Fruit fly (Drosophila melanogaster): ENCODE results near the gene CG3982.

The CG3982 gene

dm6 chr3L:9377198-9378035 lies 39.8 kb downstream of the CG3982 start, which contains the start of gene Hsp26 (continued):
- TF ChIP-seq BEAF-32 (GFP tag; optimal IDR thresholded peaks at IDR 0.05), result no peak
- no peak; the same call in 1 of the 2 replicates for TF ChIP-seq bbx (GFP tag; IDR thresholded peaks at IDR 0.05; ENCODE audit: partially characterized antibody)
- TF ChIP-seq slbo (GFP tag; IDR thresholded peaks at IDR 0.05), result peak; percentile 85
- peak; percentile 61 for TF ChIP-seq CG1603 (tag; optimal IDR thresholded peaks at IDR 0.05)
- TF ChIP-seq sc (optimal IDR thresholded peaks at IDR 0.05), result no peak
- peak; percentile 72 for TF ChIP-seq sc (GFP tag; optimal IDR thresholded peaks at IDR 0.05)
- TF ChIP-seq CG4820 (GFP tag; optimal IDR thresholded peaks at IDR 0.05), result peak; percentile 67
- peak; percentile 84 for TF ChIP-seq bcd (GFP tag; optimal IDR thresholded peaks at IDR 0.05)
- peak; percentile 67 for TF ChIP-seq fd3F (GFP tag; optimal IDR thresholded peaks at IDR 0.05)
- peak; percentile 84 for TF ChIP-seq Ada2b (GFP tag; IDR thresholded peaks at IDR 0.05)
- TF ChIP-seq so (GFP tag; IDR thresholded peaks at IDR 0.05), result peak; percentile 92
- peak; percentile 46 for TF ChIP-seq CG6683 (GFP tag; optimal IDR thresholded peaks at IDR 0.05)
- no peak; the same call in 1 of the 2 replicates for TF ChIP-seq klu (GFP tag; IDR thresholded peaks at IDR 0.05)
- no peak for TF ChIP-seq fru (optimal IDR thresholded peaks at IDR 0.05)
- peak; percentile 91 for TF ChIP-seq lab (GFP tag; optimal IDR thresholded peaks at IDR 0.05)
- peak; percentile 96 for TF ChIP-seq CG3163 (GFP tag; optimal IDR thresholded peaks at IDR 0.05)
- TF ChIP-seq CG14860 (GFP tag; IDR thresholded peaks at IDR 0.05; ENCODE audit: partially characterized antibody), result no peak
- TF ChIP-seq Hand (GFP tag; optimal IDR thresholded peaks at IDR 0.05), result peak; percentile 87
- peak; percentile 59 for TF ChIP-seq sd (tag; optimal IDR thresholded peaks at IDR 0.05)
- peak; percentile 65 for TF ChIP-seq CG11696 (GFP tag; IDR thresholded peaks at IDR 0.05)
- peak; percentile 42 for TF ChIP-seq ERR (GFP tag; optimal IDR thresholded peaks at IDR 0.05)
- TF ChIP-seq usp (GFP tag; optimal IDR thresholded peaks at IDR 0.05), result no peak
- peak; percentile 69 for TF ChIP-seq repo (GFP tag; optimal IDR thresholded peaks at IDR 0.05)
- TF ChIP-seq pum (GFP tag; optimal IDR thresholded peaks at IDR 0.05), result peak; percentile 81
- peak; percentile 89 for TF ChIP-seq lilli (GFP tag; optimal IDR thresholded peaks at IDR 0.05)
- no peak for TF ChIP-seq sr (GFP tag; IDR thresholded peaks at IDR 0.05)
- no peak for TF ChIP-seq TFAM (GFP tag; optimal IDR thresholded peaks at IDR 0.05)
- TF ChIP-seq Hr51 (GFP tag; optimal IDR thresholded peaks at IDR 0.05), result peak; percentile 48 to 89
- peak; percentile 71 for TF ChIP-seq CrebB (tag; optimal IDR thresholded peaks at IDR 0.05)
- TF ChIP-seq rib (GFP tag; IDR thresholded peaks at IDR 0.05), result peak; percentile 75
- TF ChIP-seq dmrt11E (tag; optimal IDR thresholded peaks at IDR 0.05), result peak; percentile 30
- peak; percentile 58 for TF ChIP-seq gcm2 (GFP tag; optimal IDR thresholded peaks at IDR 0.05)
- peak; percentile 53 for TF ChIP-seq sug (tag; optimal IDR thresholded peaks at IDR 0.05)
- peak; percentile 87 for TF ChIP-seq gcm (GFP tag; optimal IDR thresholded peaks at IDR 0.05)
- peak; percentile 27 for TF ChIP-seq CG17802 (tag; optimal IDR thresholded peaks at IDR 0.05)
- TF ChIP-seq stc (GFP tag; IDR thresholded peaks at IDR 0.05), result peak; percentile 92
- TF ChIP-seq HHEX (GFP tag; optimal IDR thresholded peaks at IDR 0.05), result peak; percentile 72
- no peak for TF ChIP-seq amos (GFP tag; IDR thresholded peaks at IDR 0.05; ENCODE audit: partially characterized antibody)
- peak; percentile 70 for TF ChIP-seq NK7.1 (GFP tag; optimal IDR thresholded peaks at IDR 0.05)
- peak; percentile 75 to 82 for TF ChIP-seq Pdp1 (GFP tag; optimal IDR thresholded peaks at IDR 0.05)
- TF ChIP-seq tio (GFP tag; optimal IDR thresholded peaks at IDR 0.05), result peak; percentile 72
- TF ChIP-seq CG14014 (GFP tag; IDR thresholded peaks at IDR 0.05), result peak; percentile 85
- peak; percentile 56 for TF ChIP-seq Adf1 (GFP tag; IDR thresholded peaks at IDR 0.05)
- TF ChIP-seq CG2678 (tag; optimal IDR thresholded peaks at IDR 0.05), result peak; percentile 86
- TF ChIP-seq CG6689 (GFP tag; IDR thresholded peaks at IDR 0.05), result peak; percentile 83
- peak; percentile 60 for TF ChIP-seq CG8281 (tag; optimal IDR thresholded peaks at IDR 0.05)
- peak; percentile 69 for TF ChIP-seq Six4 (GFP tag; optimal IDR thresholded peaks at IDR 0.05)
- no peak for TF ChIP-seq CG9215 (GFP tag; IDR thresholded peaks at IDR 0.05)
- TF ChIP-seq CG7372 (GFP tag; IDR thresholded peaks at IDR 0.05), result 0 out of 2 replicates have a peak, but pooled peaks have one; percentile 35

Data from whole organism, embryonic.